Worm (Caenorhabditis elegans) whole organism, young adult: ENCODE data around the gene zen-4.
A peak's percentile ranks its signal among the peaks of the same experiment; 100 is the strongest.

Experiments
- C17E4.6 ChIP-seq: fragments of 200-800 bp; sonication (Bioruptor generic); IDR thresholded peaks from 2 replicates; pipeline ENCODE4 v1.3.6; 2022; ENCODE audit warnings: missing genetic modification reagents, missing genetic modification characterization, missing compliant biosample characterization
- D2030.7 ChIP-seq: fragments of 200-800 bp; sonication (Bioruptor generic); IDR thresholded peaks from 2 replicates; pipeline ENCODE4 v1.3.6; 2022; ENCODE audit warnings: missing genetic modification reagents, missing genetic modification characterization, missing compliant biosample characterization
- F23B12.7 ChIP-seq: sonication (generic microtip); optimal IDR thresholded peaks from 2 replicates; lab custom pipeline; 2017; ENCODE audit warnings: missing genetic modification characterization, mild to moderate bottlenecking, missing compliant biosample characterization, antibody characterized with exemption, moderate library complexity; ENCODE audit not compliant: insufficient read depth
- F33H1.4 ChIP-seq: fragments of 200-800 bp; sonication (Bioruptor generic); IDR thresholded peaks from 2 replicates; pipeline ENCODE4 v1.3.6; 2022; ENCODE audit warnings: missing genetic modification reagents, missing genetic modification characterization, missing compliant biosample characterization
- F39B2.1 ChIP-seq: fragments of 200-800 bp; sonication (Bioruptor generic); IDR thresholded peaks from 2 replicates; pipeline ENCODE4 v1.3.6; 2022; ENCODE audit warnings: missing genetic modification reagents, missing genetic modification characterization, missing compliant biosample characterization
- Y53G8AR.9 ChIP-seq: fragments of 200-800 bp; sonication (Bioruptor generic); conservative IDR thresholded peaks from 2 replicates; pipeline ENCODE4 v1.3.6; 2022; ENCODE audit warnings: missing genetic modification reagents, missing genetic modification characterization, missing compliant biosample characterization
- Y67H2A.10 ChIP-seq: fragments of 200-800 bp; sonication (Bioruptor generic); conservative IDR thresholded peaks from 2 replicates; pipeline ENCODE4 v1.3.6; 2022; ENCODE audit warnings: missing genetic modification reagents, missing genetic modification characterization, missing compliant biosample characterization
- akir-1 ChIP-seq: fragments of 200-800 bp; sonication (Bioruptor generic); optimal IDR thresholded peaks from 2 replicates; lab custom pipeline; 2018; ENCODE audit warnings: mild to moderate bottlenecking, missing genetic modification characterization, moderate library complexity, missing compliant biosample characterization
- aptf-2 ChIP-seq: fragments of 200-800 bp; sonication (Bioruptor generic); conservative IDR thresholded peaks from 2 replicates; pipeline ENCODE4 v1.3.6; 2022; ENCODE audit warnings: missing genetic modification reagents, missing genetic modification characterization, missing compliant biosample characterization
- attf-5 ChIP-seq: fragments of 200-800 bp; sonication (Bioruptor generic); optimal IDR thresholded peaks from 2 replicates; lab custom pipeline; 2018; ENCODE audit warnings: mild to moderate bottlenecking, missing genetic modification characterization, missing compliant biosample characterization
- attf-6 ChIP-seq: fragments of 200-800 bp; sonication (Bioruptor generic); IDR thresholded peaks from 2 replicates; pipeline ENCODE4 v1.3.6; 2022; ENCODE audit warnings: missing genetic modification reagents, missing genetic modification characterization, missing compliant biosample characterization
- bed-1 ChIP-seq: fragments of 200-800 bp; sonication (Bioruptor generic); IDR thresholded peaks from 2 replicates; pipeline ENCODE4 v1.3.6; 2022; ENCODE audit warnings: missing genetic modification reagents, missing genetic modification characterization, missing compliant biosample characterization
- ccch-3 ChIP-seq: fragments of 200-800 bp; sonication (Bioruptor generic); optimal IDR thresholded peaks from 2 replicates; lab custom pipeline; 2018; ENCODE audit warnings: mild to moderate bottlenecking, missing genetic modification characterization, missing compliant biosample characterization
- cebp-1 ChIP-seq, 2 experiments: fragments of 200-800 bp in 1 of 2; sonication (Bioruptor generic) in 1 of 2; sonication (generic microtip) in 1 of 2; IDR thresholded peaks in 1 of 2; optimal IDR thresholded peaks in 1 of 2; 2 replicates each; pipeline versions ENCODE4 v1.3.6 to Lab custom; 2017 to 2022; ENCODE audit warnings: missing compliant biosample characterization in 2 of 2, missing genetic modification characterization in 2 of 2, mild to moderate bottlenecking in 1 of 2, missing genetic modification reagents in 1 of 2, moderate library complexity in 1 of 2
- cebp-2 ChIP-seq: fragments of 200-800 bp; sonication (Bioruptor generic); IDR thresholded peaks from 2 replicates; pipeline ENCODE4 v1.3.6; 2022; ENCODE audit warnings: missing genetic modification characterization, missing compliant biosample characterization
- ceh-79 ChIP-seq: sonication (generic microtip); optimal IDR thresholded peaks from 2 replicates; lab custom pipeline; 2017; ENCODE audit warnings: mild to moderate bottlenecking, missing genetic modification characterization, missing compliant biosample characterization
- dpl-1 ChIP-seq: fragments of 150-350 bp; optimal IDR thresholded peaks from 2 replicates; lab custom pipeline; 2014; ENCODE audit warnings: missing biosample characterization, missing genetic modification reagents, missing genetic modification characterization
- ets-4 ChIP-seq: fragments of 200-800 bp; sonication (Bioruptor generic); optimal IDR thresholded peaks from 2 replicates; lab custom pipeline; 2018; ENCODE audit warnings: mild to moderate bottlenecking, missing genetic modification characterization, missing compliant biosample characterization
- gei-17 ChIP-seq: fragments of 200-800 bp; sonication (Bioruptor generic); optimal IDR thresholded peaks from 2 replicates; lab custom pipeline; 2018; ENCODE audit warnings: mild to moderate bottlenecking, missing genetic modification characterization, missing compliant biosample characterization
- hlh-26 ChIP-seq: fragments of 200-800 bp; sonication (Bioruptor generic); conservative IDR thresholded peaks from 2 replicates; pipeline ENCODE4 v1.3.6; 2022; ENCODE audit warnings: missing genetic modification reagents, missing genetic modification characterization, missing compliant biosample characterization
- hmg-1.2 ChIP-seq: fragments of 200-800 bp; sonication (Bioruptor generic); IDR thresholded peaks from 2 replicates; pipeline ENCODE4 v1.3.6; 2022; ENCODE audit warnings: missing genetic modification reagents, missing genetic modification characterization, missing compliant biosample characterization
- hmg-20 ChIP-seq: fragments of 200-800 bp; sonication (Bioruptor generic); IDR thresholded peaks from 2 replicates; pipeline ENCODE4 v1.3.6; 2022; ENCODE audit warnings: missing genetic modification reagents, missing genetic modification characterization, missing compliant biosample characterization
- hrde-1 ChIP-seq: sonication (generic microtip); optimal IDR thresholded peaks from 2 replicates; lab custom pipeline; 2016; ENCODE audit warnings: missing genetic modification characterization, mild to moderate bottlenecking, missing compliant biosample characterization, moderate library complexity, missing genotype, missing genetic modification reagents, borderline replicate concordance
- let-526 ChIP-seq: fragments of 200-800 bp; sonication (Bioruptor generic); IDR thresholded peaks from 2 replicates; pipeline ENCODE4 v1.3.6; 2022; ENCODE audit warnings: missing genetic modification reagents, missing genetic modification characterization, missing compliant biosample characterization
- lin-35 ChIP-seq, 3 experiments: fragments of 150-350 bp in 2 of 3; sonication (generic microtip) in 1 of 3; optimal IDR thresholded peaks; 2 replicates each; lab custom pipeline; 2014 to 2018; ENCODE audit warnings: missing biosample characterization in 3 of 3, missing genetic modification characterization in 3 of 3, missing genetic modification reagents in 3 of 3
- lin-40 ChIP-seq: sonication (generic microtip); optimal IDR thresholded peaks from 2 replicates; lab custom pipeline; 2016; ENCODE audit warnings: missing genetic modification characterization, mild to moderate bottlenecking, missing compliant biosample characterization, missing genotype, missing genetic modification reagents
- madf-3 ChIP-seq: fragments of 200-800 bp; sonication (Bioruptor generic); IDR thresholded peaks from 2 replicates; pipeline ENCODE4 v1.3.6; 2022; ENCODE audit warnings: missing genetic modification reagents, missing genetic modification characterization, missing compliant biosample characterization
- madf-6 ChIP-seq: fragments of 200-800 bp; sonication (Bioruptor generic); IDR thresholded peaks from 2 replicates; pipeline ENCODE4 v1.3.6; 2022; ENCODE audit warnings: missing genetic modification reagents, missing genetic modification characterization, missing compliant biosample characterization
- madf-8 ChIP-seq: fragments of 200-800 bp; sonication (Bioruptor generic); conservative IDR thresholded peaks from 2 replicates; pipeline ENCODE4 v1.3.6; 2022; ENCODE audit warnings: missing genetic modification reagents, missing genetic modification characterization, missing compliant biosample characterization
- nfya-2 ChIP-seq: fragments of 200-800 bp; sonication (Bioruptor generic); IDR thresholded peaks from 2 replicates; pipeline ENCODE4 v1.3.6; 2022; ENCODE audit warnings: missing genetic modification reagents, missing genetic modification characterization, missing compliant biosample characterization
- nhr-80 ChIP-seq: sonication (generic microtip); optimal IDR thresholded peaks from 2 replicates; lab custom pipeline; 2016; ENCODE audit warnings: missing genetic modification characterization, missing compliant biosample characterization
- nhr-90 ChIP-seq: sonication (generic microtip); optimal IDR thresholded peaks from 2 replicates; lab custom pipeline; 2016; ENCODE audit warnings: missing genotype, mild to moderate bottlenecking, missing genetic modification characterization, missing compliant biosample characterization
- pbrm-1 ChIP-seq: fragments of 200-800 bp; sonication (Bioruptor generic); IDR thresholded peaks from 2 replicates; pipeline ENCODE4 v1.3.6; 2022; ENCODE audit warnings: missing genetic modification reagents, missing genetic modification characterization, missing compliant biosample characterization
- snpc-1.1 ChIP-seq: sonication (generic microtip); optimal IDR thresholded peaks from 2 replicates; lab custom pipeline; 2017; ENCODE audit warnings: missing genetic modification characterization, mild to moderate bottlenecking, missing compliant biosample characterization, antibody characterized with exemption, moderate library complexity, missing genotype, missing genetic modification reagents; ENCODE audit not compliant: insufficient read depth
- snpc-4 ChIP-seq, 5 experiments: fragments of 150-350 bp in 1 of 5; sonication (generic microtip) in 4 of 5; optimal IDR thresholded peaks; 2 replicates each; lab custom pipeline; 2014 to 2018; ENCODE audit warnings: missing genetic modification characterization in 5 of 5, missing biosample characterization in 3 of 5, antibody characterized with exemption in 2 of 5, mild to moderate bottlenecking in 2 of 5, missing compliant biosample characterization in 2 of 5, missing genotype in 2 of 5, moderate library complexity in 2 of 5, missing genetic modification reagents in 1 of 5
- tbx-9 ChIP-seq: sonication (generic microtip); optimal IDR thresholded peaks from 2 replicates; lab custom pipeline; 2016; ENCODE audit warnings: borderline replicate concordance, missing genetic modification characterization, inconsistent platforms, missing compliant biosample characterization
- xnd-1 ChIP-seq: sonication (generic microtip); optimal IDR thresholded peaks from 2 replicates; lab custom pipeline; 2016; ENCODE audit warnings: missing genotype, missing genetic modification reagents, missing genetic modification characterization, missing compliant biosample characterization
- ztf-22 ChIP-seq: fragments of 200-800 bp; sonication (Bioruptor generic); optimal IDR thresholded peaks from 2 replicates; lab custom pipeline; 2018; ENCODE audit warnings: mild to moderate bottlenecking, missing genetic modification characterization, moderate library complexity, missing compliant biosample characterization

The zen-4 gene

ce11 chrIV:6086479-6086878 is 31.5 kb upstream of the zen-4 start:
- TF ChIP-seq nhr-80 (tag; lab: Kevin White, UChicago) (peak; percentile 34), ccch-3 (no peak)

- TF ChIP-seq madf-8 (GFP tag; lab: Robert Waterston, UW) (peak; percentile 52), F33H1.4 (GFP tag; lab: Robert Waterston, UW) (peak; percentile 26; the same call in 1 of the 2 replicates), madf-6 (peak; percentile 75)
Measured at ce11 chrIV:6089529-6089928, 28.5 kb upstream of the zen-4 start.

- no peak for TF ChIP-seq akir-1
- no peak for TF ChIP-seq lin-35 (GFP tag; optimal IDR thresholded peaks at IDR 0.05; lab: Kevin White, UChicago)
- no peak for TF ChIP-seq F39B2.1
- TF ChIP-seq tbx-9 (tag; lab: Kevin White, UChicago) = no peak
- no peak for TF ChIP-seq snpc-1.1 (tag; lab: Kevin White, UChicago)
- no peak for TF ChIP-seq hlh-26
- no peak for TF ChIP-seq ztf-22 (GFP tag; lab: Kevin White, UChicago)
- TF ChIP-seq Y67H2A.10 (GFP tag; lab: Robert Waterston, UW) = no peak
- TF ChIP-seq D2030.7 (GFP tag; lab: Robert Waterston, UW) = no peak
- TF ChIP-seq madf-6 = no peak
- TF ChIP-seq gei-17 (GFP tag; lab: Kevin White, UChicago) = no peak
- no peak for TF ChIP-seq hrde-1 (tag; lab: Kevin White, UChicago)
- no peak for TF ChIP-seq aptf-2 (GFP tag; lab: Robert Waterston, UW)
- no peak for TF ChIP-seq bed-1 (GFP tag; lab: Robert Waterston, UW)
- no peak for TF ChIP-seq Y53G8AR.9 (GFP tag; lab: Robert Waterston, UW)
- no peak for TF ChIP-seq xnd-1 (tag; lab: Kevin White, UChicago)
- TF ChIP-seq, all 124 proteins: peak for 0
Measured at ce11 chrIV:6092313-6092712, 25.7 kb upstream of the zen-4 start, which contains the start of gene K08B4.7. TSS of gene K08B4.7 (minus strand) at chrIV:6092413.

ce11 chrIV:6093477-6094314 is 24.3 kb upstream of the zen-4 start, which contains the start of gene cpi-1:
TSS of gene cpi-1 (minus strand) at chrIV:6093680.
- TF ChIP-seq nfya-2 (GFP tag; lab: Robert Waterston, UW) (no peak), ceh-79 (tag; lab: Kevin White, UChicago) (no peak), hmg-1.2 (GFP tag; lab: Robert Waterston, UW) (peak; percentile 47), F23B12.7 (peak; percentile 25), nhr-90 (no peak), attf-5 (GFP tag; lab: Kevin White, UChicago) (no peak), ets-4 (GFP tag; lab: Kevin White, UChicago) (no peak), C17E4.6 (GFP tag; lab: Robert Waterston, UW) (no peak), let-526 (GFP tag; lab: Robert Waterston, UW) (no peak), attf-6 (GFP tag; lab: Robert Waterston, UW) (peak; percentile 54; the same call in 1 of the 2 replicates), madf-3 (GFP tag; lab: Robert Waterston, UW) (no peak), ccch-3 (no peak), dpl-1 (no peak), snpc-4 (GFP tag; optimal IDR thresholded peaks at IDR 0.05; lab: Kevin White, UChicago) (no peak), snpc-4 (tag; optimal IDR thresholded peaks at IDR 0.05; lab: Kevin White, UChicago) (peak in 3 of 4 experiments; percentile 34 to 88 (median 56)), cebp-2 (GFP tag; lab: Robert Waterston, UW) (no peak), cebp-1 (GFP tag; IDR thresholded peaks at IDR 0.05; lab: Robert Waterston, UW) (no peak), cebp-1 (tag; optimal IDR thresholded peaks at IDR 0.05; lab: Kevin White, UChicago) (no peak), hlh-26 (no peak), nhr-80 (tag; lab: Kevin White, UChicago) (peak; percentile 30), pbrm-1 (peak; percentile 40; the same call in 1 of the 2 replicates), xnd-1 (tag; lab: Kevin White, UChicago) (no peak), hmg-20 (GFP tag; lab: Robert Waterston, UW) (no peak), lin-40 (tag; lab: Kevin White, UChicago) (peak; percentile 10)
- TF ChIP-seq, all 124 proteins: peak for 7
